Worm (Caenorhabditis elegans) whole organism, L2 larva: ENCODE data around the gene F45E10.2.

Experiments
- R02D3.7 ChIP-seq: fragments of 150-350 bp; optimal IDR thresholded peaks from 2 replicates; lab custom pipeline; 2014; ENCODE audit warnings: missing biosample characterization, missing genetic modification characterization
- Y55F3AM.14 ChIP-seq: fragments of 200-800 bp; sonication (Bioruptor generic); optimal IDR thresholded peaks from 2 replicates; lab custom pipeline; 2018; ENCODE audit warnings: mild to moderate bottlenecking, missing genetic modification characterization, missing compliant biosample characterization
- ZK546.5 ChIP-seq: sonication (generic microtip); optimal IDR thresholded peaks from 2 replicates; lab custom pipeline; 2017; ENCODE audit warnings: missing biosample characterization, missing genetic modification characterization
- alr-1 ChIP-seq: fragments of 150-350 bp; optimal IDR thresholded peaks from 2 replicates; lab custom pipeline; 2014; ENCODE audit warnings: missing biosample characterization, missing genetic modification characterization
- ama-1 ChIP-seq: fragments of 150-350 bp; optimal IDR thresholded peaks from 2 replicates; lab custom pipeline; 2018; ENCODE audit warnings: inconsistent platforms
- blmp-1 ChIP-seq: sonication (generic microtip); optimal IDR thresholded peaks from 2 replicates; lab custom pipeline; 2017; ENCODE audit warnings: missing genetic modification characterization, mild to moderate bottlenecking, missing compliant biosample characterization, antibody characterized with exemption, moderate library complexity; ENCODE audit not compliant: insufficient read depth
- ceh-16 ChIP-seq: fragments of 150-350 bp; optimal IDR thresholded peaks from 2 replicates; lab custom pipeline; 2014; ENCODE audit warnings: missing biosample characterization, missing genetic modification characterization
- ceh-82 ChIP-seq: fragments of 150-350 bp; optimal IDR thresholded peaks from 2 replicates; lab custom pipeline; 2014; ENCODE audit warnings: missing biosample characterization, missing genetic modification characterization
- crh-2 ChIP-seq: sonication (generic microtip); optimal IDR thresholded peaks from 2 replicates; lab custom pipeline; 2017; ENCODE audit warnings: missing biosample characterization, missing genetic modification characterization
- elt-1 ChIP-seq: fragments of 150-350 bp; optimal IDR thresholded peaks from 2 replicates; lab custom pipeline; 2014; ENCODE audit warnings: missing biosample characterization, missing genetic modification characterization
- fos-1 ChIP-seq: fragments of 150-350 bp; optimal IDR thresholded peaks from 2 replicates; lab custom pipeline; 2014; ENCODE audit warnings: missing biosample characterization, missing genetic modification characterization
- gmeb-1 ChIP-seq: fragments of 150-350 bp; optimal IDR thresholded peaks from 2 replicates; lab custom pipeline; 2014; ENCODE audit warnings: missing biosample characterization, missing genetic modification characterization
- lin-11 ChIP-seq: fragments of 150-350 bp; sonication (generic microtip); optimal IDR thresholded peaks from 2 replicates; lab custom pipeline; 2014; ENCODE audit warnings: missing biosample characterization, missing genetic modification characterization, inconsistent platforms, mixed read lengths
- lin-13 ChIP-seq: fragments of 150-350 bp; optimal IDR thresholded peaks from 2 replicates; lab custom pipeline; 2014; ENCODE audit warnings: missing biosample characterization, missing genetic modification reagents, missing genetic modification characterization
- lsy-2 ChIP-seq, 2 experiments: fragments of 150-350 bp in 1 of 2; sonication (generic microtip) in 1 of 2; optimal IDR thresholded peaks; 2 replicates each; lab custom pipeline; 2014 to 2017; ENCODE audit warnings: missing biosample characterization in 2 of 2, missing genetic modification characterization in 2 of 2
- mbf-1 ChIP-seq: sonication (generic microtip); optimal IDR thresholded peaks from 2 replicates; lab custom pipeline; 2017; ENCODE audit warnings: missing biosample characterization, missing genetic modification characterization
- mdl-1 ChIP-seq, 2 experiments: fragments of 150-350 bp in 1 of 2; sonication (generic microtip) in 1 of 2; optimal IDR thresholded peaks; 2 replicates each; lab custom pipeline; 2017; ENCODE audit warnings: missing biosample characterization in 2 of 2, missing genetic modification characterization in 2 of 2
- nhr-10 ChIP-seq: sonication (generic microtip); optimal IDR thresholded peaks from 2 replicates; lab custom pipeline; 2017; ENCODE audit warnings: missing biosample characterization, missing genetic modification characterization
- nhr-11 ChIP-seq: fragments of 150-350 bp; optimal IDR thresholded peaks from 2 replicates; lab custom pipeline; 2014; ENCODE audit warnings: missing biosample characterization, missing genetic modification characterization
- nhr-12 ChIP-seq: fragments of 150-350 bp; optimal IDR thresholded peaks from 2 replicates; lab custom pipeline; 2014; ENCODE audit warnings: missing biosample characterization, missing genetic modification characterization
- nhr-23 ChIP-seq: fragments of 150-350 bp; optimal IDR thresholded peaks from 2 replicates; lab custom pipeline; 2014; ENCODE audit warnings: missing biosample characterization, missing genetic modification reagents, missing genetic modification characterization
- nhr-25 ChIP-seq: fragments of 150-350 bp; sonication (generic microtip); optimal IDR thresholded peaks from 3 replicates; lab custom pipeline; 2014; ENCODE audit warnings: missing biosample characterization, missing genetic modification characterization
- nhr-6 ChIP-seq: fragments of 150-350 bp; optimal IDR thresholded peaks from 2 replicates; lab custom pipeline; 2014; ENCODE audit warnings: missing biosample characterization, missing genetic modification characterization
- nhr-77 ChIP-seq: fragments of 150-350 bp; optimal IDR thresholded peaks from 2 replicates; lab custom pipeline; 2014; ENCODE audit warnings: missing biosample characterization, missing genetic modification characterization
- skn-1 ChIP-seq: sonication (generic microtip); optimal IDR thresholded peaks from 2 replicates; lab custom pipeline; 2017; ENCODE audit warnings: missing biosample characterization, missing genetic modification characterization
- sma-3 ChIP-seq: sonication (generic microtip); optimal IDR thresholded peaks from 2 replicates; lab custom pipeline; 2016; ENCODE audit warnings: missing genetic modification reagents, missing genetic modification characterization, missing compliant biosample characterization
- sma-9 ChIP-seq, 2 experiments: fragments of 150-350 bp in 1 of 2; sonication (generic microtip) in 1 of 2; optimal IDR thresholded peaks; 2 replicates each; lab custom pipeline; 2014 to 2016; ENCODE audit warnings: missing genetic modification characterization in 2 of 2, mild to moderate bottlenecking in 1 of 2, missing biosample characterization in 1 of 2, missing compliant biosample characterization in 1 of 2, missing genetic modification reagents in 1 of 2, moderate library complexity in 1 of 2
- snpc-4 ChIP-seq: fragments of 150-350 bp; optimal IDR thresholded peaks from 2 replicates; lab custom pipeline; 2014; ENCODE audit warnings: missing biosample characterization, missing genetic modification characterization
- unc-39 ChIP-seq: fragments of 150-350 bp; optimal IDR thresholded peaks from 2 replicates; lab custom pipeline; 2014; ENCODE audit warnings: missing biosample characterization, missing genetic modification characterization
- ztf-1 ChIP-seq: fragments of 200-800 bp; sonication (Bioruptor generic); conservative IDR thresholded peaks from 2 replicates; pipeline ENCODE4 v1.3.6; 2022; ENCODE audit warnings: missing genetic modification characterization, missing compliant biosample characterization
- ztf-11 ChIP-seq: sonication (generic microtip); optimal IDR thresholded peaks from 2 replicates; lab custom pipeline; 2017; ENCODE audit warnings: missing biosample characterization, missing genetic modification characterization
- ztf-4 ChIP-seq: fragments of 150-350 bp; optimal IDR thresholded peaks from 2 replicates; lab custom pipeline; 2014; ENCODE audit warnings: missing biosample characterization, missing genetic modification characterization

F45E10.2 gene

ce11 chrII:11015734-11016133 lies 39.4 kb downstream of the F45E10.2 start:
- TF ChIP-seq Y55F3AM.14 (no peak), sma-9 (GFP tag; optimal IDR thresholded peaks at IDR 0.05; lab: Kevin White, UChicago) (no peak), sma-9 (tag; optimal IDR thresholded peaks at IDR 0.05; lab: Kevin White, UChicago) (no peak), unc-39 (tag; lab: Kevin White, UChicago) (no peak), skn-1 (tag; lab: Kevin White, UChicago) (no peak), mdl-1 (tag; optimal IDR thresholded peaks at IDR 0.05; lab: Kevin White, UChicago) (no peak), snpc-4 (tag; lab: Kevin White, UChicago) (no peak), ama-1 (lab: Kevin White, UChicago) (no peak), ceh-16 (tag; lab: Kevin White, UChicago) (no peak), ztf-4 (tag; lab: Kevin White, UChicago) (no peak), ztf-11 (no peak), elt-1 (no peak), fos-1 (no peak), lin-11 (tag; lab: Kevin White, UChicago) (no peak), nhr-11 (tag; lab: Kevin White, UChicago) (no peak), mbf-1 (tag; lab: Kevin White, UChicago) (no peak), ceh-82 (tag; lab: Kevin White, UChicago) (no peak), blmp-1 (tag; lab: Kevin White, UChicago) (no peak), sma-3 (GFP tag; lab: Kevin White, UChicago) (no peak)

DNA sequence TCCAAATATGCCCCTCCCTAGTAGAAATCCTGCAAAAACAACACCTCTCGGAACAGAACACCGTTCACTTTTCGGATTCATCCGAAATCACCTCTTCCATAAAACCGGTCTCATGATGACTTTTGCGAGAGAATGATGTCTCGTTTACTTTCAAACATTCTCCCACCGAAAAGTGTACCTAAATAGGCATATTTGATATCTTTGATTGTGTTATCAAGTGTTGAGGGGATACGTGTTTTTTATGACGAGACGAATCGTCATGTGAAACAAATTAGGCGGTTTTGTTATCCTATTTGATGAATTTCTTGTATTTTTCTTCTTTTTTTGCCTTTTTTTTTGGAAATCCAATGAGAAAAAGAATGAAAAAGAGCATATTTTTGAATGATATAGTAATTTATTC lies 39.9 kb downstream of the F45E10.2 start:
- no peak for TF ChIP-seq blmp-1 (tag; lab: Kevin White, UChicago)
- TF ChIP-seq nhr-25 (tag; lab: Kevin White, UChicago): peak; percentile 73
- no peak for TF ChIP-seq fos-1
- no peak for TF ChIP-seq lin-13 (GFP tag; lab: Kevin White, UChicago)
- no peak for TF ChIP-seq ZK546.5
- TF ChIP-seq nhr-23 (tag; lab: Kevin White, UChicago): no peak
- TF ChIP-seq ama-1 (lab: Kevin White, UChicago): peak; percentile 51
- TF ChIP-seq R02D3.7 (tag; lab: Kevin White, UChicago): no peak
- TF ChIP-seq crh-2: no peak
- TF ChIP-seq, all 48 proteins: peak for 2

- no peak for TF ChIP-seq snpc-4 (tag; lab: Kevin White, UChicago)
- no peak for TF ChIP-seq mbf-1 (tag; lab: Kevin White, UChicago)
- no peak for TF ChIP-seq ztf-1 (GFP tag; lab: Robert Waterston, UW)
- TF ChIP-seq nhr-77 (tag; lab: Kevin White, UChicago): no peak
- TF ChIP-seq nhr-10: no peak
- no peak for TF ChIP-seq crh-2
- TF ChIP-seq nhr-12 (tag; lab: Kevin White, UChicago): no peak
- TF ChIP-seq nhr-11 (tag; lab: Kevin White, UChicago): no peak
- no peak for TF ChIP-seq ztf-11
- no peak for TF ChIP-seq sma-9 (GFP tag; optimal IDR thresholded peaks at IDR 0.05; lab: Kevin White, UChicago)
- no peak for TF ChIP-seq sma-9 (tag; optimal IDR thresholded peaks at IDR 0.05; lab: Kevin White, UChicago)
Observed at ce11 chrII:11013667-11014066, 41.5 kb downstream of the F45E10.2 start, which contains the start of gene col-81. TSS of gene col-81 (minus strand) at chrII:11013767.

- TF ChIP-seq ceh-16 (tag; lab: Kevin White, UChicago) (no peak), lsy-2 (tag; optimal IDR thresholded peaks at IDR 0.05; lab: Kevin White, UChicago) (no peak), ZK546.5 (no peak), nhr-23 (tag; lab: Kevin White, UChicago) (no peak), Y55F3AM.14 (no peak), nhr-6 (tag; lab: Kevin White, UChicago) (no peak), crh-2 (no peak), alr-1 (tag; lab: Kevin White, UChicago) (no peak), lin-13 (GFP tag; lab: Kevin White, UChicago) (no peak), mdl-1 (tag; optimal IDR thresholded peaks at IDR 0.05; lab: Kevin White, UChicago) (no peak), nhr-77 (tag; lab: Kevin White, UChicago) (no peak), ztf-11 (no peak), mbf-1 (tag; lab: Kevin White, UChicago) (no peak), gmeb-1 (no peak), unc-39 (tag; lab: Kevin White, UChicago) (no peak), sma-3 (GFP tag; lab: Kevin White, UChicago) (no peak), ama-1 (lab: Kevin White, UChicago) (no peak)
Observed at ce11 chrII:11012532-11013179, 42.5 kb downstream of the F45E10.2 start.
